Fruit fly (Drosophila melanogaster): ENCODE measurements around the gene Rbcn-3A.

dm6 chrX:6202509-6202979 is 52.7 kb downstream of the Rbcn-3A start, which contains the start of gene vanin-like:
- TF ChIP-seq CG16863 (GFP tag; optimal IDR thresholded peaks at IDR 0.05): no peak
- TF ChIP-seq CG6654 (GFP tag; optimal IDR thresholded peaks at IDR 0.05): no peak
- TF ChIP-seq chm (GFP tag; IDR thresholded peaks at IDR 0.05): no peak
